In the genomic region with DNA sequence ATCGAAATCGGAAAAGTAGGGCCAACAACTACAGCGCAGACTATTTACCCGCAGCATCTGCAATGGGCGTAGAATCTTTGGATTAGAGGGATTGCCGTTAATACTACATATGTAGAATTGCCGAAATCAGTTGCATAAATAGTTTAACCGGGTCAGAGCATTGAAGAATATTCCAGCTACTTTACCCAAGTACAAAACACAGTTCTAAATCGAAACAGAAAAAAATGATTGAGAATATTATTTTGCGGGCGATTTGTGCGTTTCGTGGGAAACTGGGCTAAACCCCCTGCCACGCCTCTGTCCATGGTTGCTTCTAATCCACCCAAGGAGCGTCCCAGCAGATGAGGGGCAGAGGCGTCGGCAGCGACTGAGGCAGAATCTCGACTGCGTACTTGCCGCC, we compare ENCODE assay signal across 4 fruit fly cellular contexts.
TF ChIP-seq lines count a peak whose summit lies in the region.

No protein-coding gene starts in this region.

- TF ChIP-seq CTCF in whole organism, embryonic (GFP tag; optimal IDR thresholded peaks at IDR 0.05; lab: Kevin White, UChicago), result no peak

TF ChIP-seq in whole organism, embryonic, 481 proteins besides CTCF, POLR2A, EP300 and RAD21 (continues in another document):
- TF ChIP-seq br (optimal IDR thresholded peaks at IDR 0.05; lab: Kevin White, UChicago) (no peak), CG8478 (optimal IDR thresholded peaks at IDR 0.05; lab: Kevin White, UChicago) (no peak), CG10565 (GFP tag; optimal IDR thresholded peaks at IDR 0.05; lab: Kevin White, UChicago) (no peak), CG15269 (tag; optimal IDR thresholded peaks at IDR 0.05; lab: Kevin White, UChicago) (peak; percentile 19), unpg (GFP tag; optimal IDR thresholded peaks at IDR 0.05; lab: Kevin White, UChicago) (no peak), Dfd (GFP tag; optimal IDR thresholded peaks at IDR 0.05; lab: Kevin White, UChicago) (no peak), CG9437 (GFP tag; optimal IDR thresholded peaks at IDR 0.05; lab: Kevin White, UChicago) (no peak), mam (GFP tag; optimal IDR thresholded peaks at IDR 0.05; lab: Kevin White, UChicago) (peak; percentile 26), mld (GFP tag; IDR thresholded peaks at IDR 0.05; lab: Robert Waterston, UW; ENCODE audit: partially characterized antibody) (no peak), run (tag; optimal IDR thresholded peaks at IDR 0.05; lab: Kevin White, UChicago) (no peak), h (optimal IDR thresholded peaks at IDR 0.05; lab: Kevin White, UChicago) (no peak), org-1 (GFP tag; optimal IDR thresholded peaks at IDR 0.05; lab: Kevin White, UChicago) (no peak), NFAT (GFP tag; IDR thresholded peaks at IDR 0.05; lab: Robert Waterston, UW) (no peak), her (GFP tag; optimal IDR thresholded peaks at IDR 0.05; lab: Kevin White, UChicago) (no peak), CG43689 (GFP tag; IDR thresholded peaks at IDR 0.05; lab: Robert Waterston, UW) (no peak), CG6813 (GFP tag; optimal IDR thresholded peaks at IDR 0.05; lab: Kevin White, UChicago) (no peak), sna (GFP tag; IDR thresholded peaks at IDR 0.05; lab: Robert Waterston, UW; ENCODE audit: partially characterized antibody) (no peak), CG30403 (GFP tag; optimal IDR thresholded peaks at IDR 0.05; lab: Kevin White, UChicago) (peak; percentile 10), CG17361 (GFP tag; IDR thresholded peaks at IDR 0.05; lab: Robert Waterston, UW) (no peak), chn (GFP tag; optimal IDR thresholded peaks at IDR 0.05; lab: Kevin White, UChicago) (no peak), CG5245 (GFP tag; optimal IDR thresholded peaks at IDR 0.05; lab: Kevin White, UChicago) (no peak), maf-S (GFP tag; optimal IDR thresholded peaks at IDR 0.05; lab: Kevin White, UChicago) (no peak)

TF ChIP-seq in whole organism, prepupa, 60 proteins besides CTCF, POLR2A, EP300 and RAD21:
- peak; percentile 50 for TF ChIP-seq CG32006 (GFP tag; optimal IDR thresholded peaks at IDR 0.05; lab: Kevin White, UChicago)
- peak; percentile 9 for TF ChIP-seq CG6276 (GFP tag; optimal IDR thresholded peaks at IDR 0.05; lab: Kevin White, UChicago)
- TF ChIP-seq Hr4 (GFP tag; optimal IDR thresholded peaks at IDR 0.05; lab: Kevin White, UChicago), result peak; percentile 5
- TF ChIP-seq Eip78C (GFP tag; lab: Kevin White, UChicago), result peak; percentile 59
- TF ChIP-seq lz (GFP tag; optimal IDR thresholded peaks at IDR 0.05; lab: Kevin White, UChicago), result no peak
- TF ChIP-seq Sox14 (GFP tag; optimal IDR thresholded peaks at IDR 0.05; lab: Kevin White, UChicago), result peak; percentile 24
- peak; percentile 23 for TF ChIP-seq Met (GFP tag; optimal IDR thresholded peaks at IDR 0.05; lab: Kevin White, UChicago)
- peak; percentile 21 for TF ChIP-seq CG31627 (GFP tag; optimal IDR thresholded peaks at IDR 0.05; lab: Kevin White, UChicago)
- TF ChIP-seq svp (GFP tag; lab: Kevin White, UChicago), result peak; percentile 57
- peak; percentile 6 for TF ChIP-seq CG10631 (GFP tag; optimal IDR thresholded peaks at IDR 0.05; lab: Kevin White, UChicago)
- TF ChIP-seq esn (GFP tag; optimal IDR thresholded peaks at IDR 0.05; lab: Kevin White, UChicago), result no peak

TF ChIP-seq in whole organism, pupa, 21 proteins besides CTCF, POLR2A, EP300 and RAD21:
- TF ChIP-seq CG14655 (GFP tag; optimal IDR thresholded peaks at IDR 0.05; lab: Kevin White, UChicago), result peak; percentile 57
- no peak for TF ChIP-seq Pif1B (GFP tag; optimal IDR thresholded peaks at IDR 0.05; lab: Kevin White, UChicago)
- TF ChIP-seq CG8301 (tag; optimal IDR thresholded peaks at IDR 0.05; lab: Kevin White, UChicago), result peak; percentile 22
TF ChIP-seq in whole organism, pupa: peak in this region for 2.

TF ChIP-seq in whole organism, wandering third instar larva, 38 proteins besides CTCF, POLR2A, EP300 and RAD21:
- TF ChIP-seq Vsx2 (GFP tag; optimal IDR thresholded peaks at IDR 0.05; lab: Kevin White, UChicago; ENCODE audit: partially characterized antibody) (no peak), ey (GFP tag; optimal IDR thresholded peaks at IDR 0.05; lab: Kevin White, UChicago) (peak; percentile 44), Sp1 (GFP tag; optimal IDR thresholded peaks at IDR 0.05; lab: Kevin White, UChicago) (peak; percentile 9), Mio (GFP tag; optimal IDR thresholded peaks at IDR 0.05; lab: Kevin White, UChicago) (no peak), fru (GFP tag; optimal IDR thresholded peaks at IDR 0.05; lab: Kevin White, UChicago) (peak; percentile 48), Hnf4 (GFP tag; optimal IDR thresholded peaks at IDR 0.05; lab: Kevin White, UChicago) (peak; percentile 14), rgr (GFP tag; optimal IDR thresholded peaks at IDR 0.05; lab: Kevin White, UChicago) (peak; percentile 51), h (GFP tag; optimal IDR thresholded peaks at IDR 0.05; lab: Kevin White, UChicago) (peak; percentile 30), HLH106 (tag; optimal IDR thresholded peaks at IDR 0.05; lab: Kevin White, UChicago) (peak; percentile 40), br (GFP tag; optimal IDR thresholded peaks at IDR 0.05; lab: Kevin White, UChicago) (peak; percentile 62), OdsH (GFP tag; optimal IDR thresholded peaks at IDR 0.05; lab: Kevin White, UChicago) (peak; percentile 30), dmrt93B (GFP tag; optimal IDR thresholded peaks at IDR 0.05; lab: Kevin White, UChicago) (peak; percentile 56), foxo (GFP tag; optimal IDR thresholded peaks at IDR 0.05; lab: Kevin White, UChicago) (peak in 1 of 2 experiments; percentile 52), Dfd (GFP tag; optimal IDR thresholded peaks at IDR 0.05; lab: Kevin White, UChicago) (no peak)
